Worm (Caenorhabditis elegans): ENCODE measurements around the gene lact-3.
A peak's percentile ranks its signal among the peaks of the same experiment; 100 is the strongest.

ce11 chrII:10653559-10653958, 3.9 kb downstream of the lact-3 start:
- no peak for TF ChIP-seq ztf-4 (tag; optimal IDR thresholded peaks at IDR 0.05)
- no peak for TF ChIP-seq zag-1 (tag; optimal IDR thresholded peaks at IDR 0.05)
- peak; percentile 33 for TF ChIP-seq pha-4 (tag; optimal IDR thresholded peaks at IDR 0.05)
- no peak for TF ChIP-seq fos-1 (tag; optimal IDR thresholded peaks at IDR 0.05)
- TF ChIP-seq ama-1 (optimal IDR thresholded peaks at IDR 0.05), result no peak
- no peak for TF ChIP-seq unc-39 (tag; optimal IDR thresholded peaks at IDR 0.05)
- TF ChIP-seq ZK546.5 (tag; optimal IDR thresholded peaks at IDR 0.05), result no peak
- TF ChIP-seq elt-1 (tag; optimal IDR thresholded peaks at IDR 0.05), result no peak
- TF ChIP-seq daf-12 (tag; optimal IDR thresholded peaks at IDR 0.05), result no peak
- TF ChIP-seq elt-3 (tag; optimal IDR thresholded peaks at IDR 0.05), result no peak
- no peak for TF ChIP-seq lin-15B (tag; optimal IDR thresholded peaks at IDR 0.05)
- TF ChIP-seq tbx-2 (tag; optimal IDR thresholded peaks at IDR 0.05), result no peak
- TF ChIP-seq aly-2 (tag; optimal IDR thresholded peaks at IDR 0.05), result no peak
